Fruit fly (Drosophila melanogaster) whole organism, prepupa: ENCODE results near the gene MED10.

Experiments
- CG10669 ChIP-seq: fragments of 200-800 bp; sonication (Bioruptor generic); optimal IDR thresholded peaks from 3 replicates; lab custom pipeline; 2018; ENCODE audit warnings: missing biosample characterization, mild to moderate bottlenecking, missing genetic modification characterization, moderate library complexity
- CG16779 ChIP-seq: fragments of 200-800 bp; sonication (Bioruptor generic); optimal IDR thresholded peaks from 3 replicates; lab custom pipeline; 2017; ENCODE audit warnings: missing biosample characterization, mild to moderate bottlenecking, missing genetic modification characterization
- CG8319 ChIP-seq: fragments of 200-800 bp; sonication (Bioruptor generic); optimal IDR thresholded peaks from 3 replicates; lab custom pipeline; 2016; ENCODE audit warnings: missing biosample characterization, missing genetic modification characterization
- Eip93F ChIP-seq: fragments of 200-800 bp; sonication (Bioruptor generic); optimal IDR thresholded peaks from 2 replicates; lab custom pipeline; 2016; ENCODE audit warnings: missing biosample characterization, mild to moderate bottlenecking, missing genetic modification characterization
- Ets96B ChIP-seq: fragments of 200-800 bp; optimal IDR thresholded peaks from 2 replicates; lab custom pipeline; 2019; ENCODE audit warnings: missing biosample characterization, mild to moderate bottlenecking, missing genetic modification characterization, moderate library complexity
- Hr39 ChIP-seq: fragments of 200-800 bp; sonication (Bioruptor generic); optimal IDR thresholded peaks from 2 replicates; lab custom pipeline; 2016; ENCODE audit warnings: missing biosample characterization, missing genetic modification characterization
- Lpt ChIP-seq: fragments of 200-800 bp; sonication (Bioruptor generic); optimal IDR thresholded peaks from 3 replicates; lab custom pipeline; 2016; ENCODE audit warnings: missing biosample characterization, missing genetic modification characterization
- Sox102F ChIP-seq: fragments of 200-800 bp; sonication (Bioruptor generic); optimal IDR thresholded peaks from 2 replicates; lab custom pipeline; 2016; ENCODE audit warnings: missing biosample characterization, mild to moderate bottlenecking, missing genetic modification characterization
- acj6 ChIP-seq: fragments of 200-800 bp; sonication (Bioruptor generic); optimal IDR thresholded peaks from 3 replicates; lab custom pipeline; 2016; ENCODE audit warnings: missing biosample characterization, missing genetic modification characterization
- fkh ChIP-seq: fragments of 200-800 bp; sonication (Bioruptor generic); optimal IDR thresholded peaks from 3 replicates; lab custom pipeline; 2017; ENCODE audit warnings: missing biosample characterization, mild to moderate bottlenecking, missing genetic modification characterization, moderate library complexity
- pdm3 ChIP-seq: fragments of 200-800 bp; sonication (Bioruptor generic); optimal IDR thresholded peaks from 3 replicates; lab custom pipeline; 2016; ENCODE audit warnings: missing biosample characterization, missing genetic modification characterization
- ss ChIP-seq, 2 experiments: fragments of 200-800 bp; sonication (Bioruptor generic); optimal IDR thresholded peaks; 2 replicates in 1 of 2; 3 replicates in 1 of 2; lab custom pipeline; 2017 to 2018; ENCODE audit warnings: mild to moderate bottlenecking in 2 of 2, missing biosample characterization in 2 of 2, missing genetic modification characterization in 2 of 2, moderate library complexity in 1 of 2

dm6 chr3L:16261505-16261904, 29.6 kb downstream of the MED10 start, which contains the start of gene CG34247:
- TF ChIP-seq pdm3 (GFP tag; lab: Kevin White, UChicago) (no peak), fkh (GFP tag; lab: Kevin White, UChicago) (no peak), CG16779 (tag; lab: Kevin White, UChicago) (no peak), Ets96B (tag; lab: Kevin White, UChicago) (no peak), Eip93F (no peak), Sox102F (GFP tag; lab: Kevin White, UChicago) (no peak), Lpt (GFP tag; lab: Kevin White, UChicago) (no peak), ss (GFP tag; optimal IDR thresholded peaks at IDR 0.05; lab: Kevin White, UChicago) (no peak), acj6 (GFP tag; lab: Kevin White, UChicago) (no peak), CG10669 (GFP tag; lab: Kevin White, UChicago) (no peak), Hr39 (GFP tag; lab: Kevin White, UChicago) (no peak), CG8319 (GFP tag; lab: Kevin White, UChicago) (no peak)
